Worm (Caenorhabditis elegans) whole organism, L4 larva: ENCODE data around the gene Y24F12A.1.

Experiments
- T26A8.4 ChIP-seq: fragments of 200-800 bp; sonication (Bioruptor generic); IDR thresholded peaks from 2 replicates; pipeline ENCODE4 v1.3.6; 2022; ENCODE audit warnings: missing genetic modification characterization, missing compliant biosample characterization
- Y48G9A.11 ChIP-seq: fragments of 200-800 bp; sonication (Bioruptor generic); IDR thresholded peaks from 2 replicates; pipeline ENCODE4 v1.3.6; 2022; ENCODE audit warnings: missing genetic modification reagents, missing genetic modification characterization, missing compliant biosample characterization
- Y5F2A.4 ChIP-seq: fragments of 200-800 bp; sonication (Bioruptor generic); optimal IDR thresholded peaks from 2 replicates; lab custom pipeline; 2018; ENCODE audit warnings: mild to moderate bottlenecking, missing genetic modification characterization, missing compliant biosample characterization
- aha-1 ChIP-seq: fragments of 150-350 bp; peaks from one replicate; lab custom pipeline; 2014; ENCODE audit warnings: missing biosample characterization, missing genetic modification characterization
- ceh-20 ChIP-seq: fragments of 200-800 bp; sonication (Bioruptor generic); IDR thresholded peaks from 2 replicates; pipeline ENCODE4 v1.3.6; 2022; ENCODE audit warnings: missing genetic modification reagents, missing genetic modification characterization, missing compliant biosample characterization
- daf-16 ChIP-seq, 3 experiments: sonication (generic microtip); optimal IDR thresholded peaks; 2 replicates each; lab custom pipeline; 2016 to 2017; ENCODE audit warnings: missing genetic modification characterization in 3 of 3, missing genetic modification reagents in 3 of 3, mild to moderate bottlenecking in 2 of 3, missing compliant biosample characterization in 2 of 3, missing biosample characterization in 1 of 3, moderate library complexity in 1 of 3
- daf-8 ChIP-seq: fragments of 200-800 bp; sonication (Bioruptor generic); IDR thresholded peaks from 2 replicates; pipeline ENCODE4 v1.3.6; 2022; ENCODE audit warnings: missing genetic modification characterization, missing compliant biosample characterization
- hif-1 ChIP-seq, 2 experiments: sonication (generic microtip); optimal IDR thresholded peaks; 2 replicates each; lab custom pipeline; 2016 to 2017; ENCODE audit warnings: missing compliant biosample characterization in 2 of 2, missing genetic modification characterization in 2 of 2, missing genetic modification reagents in 2 of 2, missing genotype in 2 of 2, mild to moderate bottlenecking in 1 of 2
- hlh-30 ChIP-seq: sonication (generic microtip); optimal IDR thresholded peaks from 2 replicates; lab custom pipeline; 2017; ENCODE audit warnings: antibody characterized with exemption, mild to moderate bottlenecking, missing genetic modification characterization, missing compliant biosample characterization; ENCODE audit not compliant: insufficient read depth
- hmg-1.1 ChIP-seq: fragments of 200-800 bp; sonication (Bioruptor generic); IDR thresholded peaks from 2 replicates; pipeline ENCODE4 v1.3.6; 2022; ENCODE audit warnings: missing genetic modification reagents, missing genetic modification characterization, missing compliant biosample characterization
- lin-13 ChIP-seq: fragments of 150-350 bp; optimal IDR thresholded peaks from 2 replicates; lab custom pipeline; 2014; ENCODE audit warnings: missing biosample characterization, missing genetic modification reagents, missing genetic modification characterization
- lin-38 ChIP-seq: fragments of 200-800 bp; sonication (Bioruptor generic); IDR thresholded peaks from 2 replicates; pipeline ENCODE4 v1.3.6; 2022; ENCODE audit warnings: missing genetic modification reagents, missing genetic modification characterization, missing compliant biosample characterization
- lir-3 ChIP-seq: sonication (generic microtip); optimal IDR thresholded peaks from 2 replicates; lab custom pipeline; 2016; ENCODE audit warnings: mild to moderate bottlenecking, missing genetic modification characterization, missing compliant biosample characterization
- lsy-2 ChIP-seq, 2 experiments: fragments of 150-350 bp in 1 of 2; sonication (generic microtip) in 1 of 2; optimal IDR thresholded peaks; 2 replicates each; lab custom pipeline; 2014 to 2017; ENCODE audit warnings: missing biosample characterization in 2 of 2, missing genetic modification characterization in 2 of 2
- madf-5 ChIP-seq, 2 experiments: fragments of 200-800 bp; sonication (Bioruptor generic); IDR thresholded peaks; 2 replicates each; pipeline ENCODE4 v1.3.6; 2022; ENCODE audit warnings: missing compliant biosample characterization in 2 of 2, missing genetic modification characterization in 2 of 2
- mdt-29 ChIP-seq: fragments of 200-800 bp; sonication (Bioruptor generic); IDR thresholded peaks from 2 replicates; pipeline ENCODE4 v1.3.6; 2022; ENCODE audit warnings: missing genetic modification reagents, missing genetic modification characterization, missing compliant biosample characterization
- mes-2 ChIP-seq: sonication (generic microtip); optimal IDR thresholded peaks from 2 replicates; lab custom pipeline; 2016; ENCODE audit warnings: missing genotype, mild to moderate bottlenecking, missing genetic modification characterization, missing compliant biosample characterization; ENCODE audit not compliant: poor library complexity, severe bottlenecking
- nhr-10 ChIP-seq: fragments of 150-350 bp; optimal IDR thresholded peaks from 2 replicates; lab custom pipeline; 2014; ENCODE audit warnings: missing biosample characterization, missing genetic modification characterization
- nhr-11 ChIP-seq: fragments of 150-350 bp; optimal IDR thresholded peaks from 2 replicates; lab custom pipeline; 2014; ENCODE audit warnings: missing biosample characterization, missing genetic modification characterization
- nhr-42 ChIP-seq: fragments of 200-800 bp; sonication (Bioruptor generic); IDR thresholded peaks from 2 replicates; pipeline ENCODE4 v1.3.6; 2022; ENCODE audit warnings: missing genetic modification characterization, missing compliant biosample characterization
- nhr-6 ChIP-seq: fragments of 150-350 bp; optimal IDR thresholded peaks from 2 replicates; lab custom pipeline; 2014; ENCODE audit warnings: missing biosample characterization, missing genetic modification characterization
- pha-4 ChIP-seq, 2 experiments: fragments of 150-350 bp in 1 of 2; fragments of 200-800 bp in 1 of 2; sonication (Bioruptor generic) in 1 of 2; IDR thresholded peaks in 1 of 2; optimal IDR thresholded peaks in 1 of 2; 2 replicates each; pipeline versions ENCODE4 v1.3.6 to Lab custom; 2014 to 2022; ENCODE audit warnings: missing genetic modification characterization in 2 of 2, missing genetic modification reagents in 2 of 2, missing biosample characterization in 1 of 2, missing compliant biosample characterization in 1 of 2
- sdz-12 ChIP-seq: fragments of 200-800 bp; sonication (Bioruptor generic); optimal IDR thresholded peaks from 2 replicates; lab custom pipeline; 2018; ENCODE audit warnings: mild to moderate bottlenecking, missing genetic modification characterization, missing compliant biosample characterization
- unc-62 ChIP-seq, 3 experiments: fragments of 150-350 bp in 1 of 3; sonication (generic microtip); optimal IDR thresholded peaks in 2 of 3; peaks in 1 of 3; 1 replicate in 1 of 3; 2 replicates in 2 of 3; lab custom pipeline; 2014 to 2017; ENCODE audit warnings: missing biosample characterization in 3 of 3, missing genetic modification characterization in 3 of 3, missing genetic modification reagents in 3 of 3, missing genotype in 1 of 3
- zag-1 ChIP-seq: fragments of 150-350 bp; optimal IDR thresholded peaks from 2 replicates; lab custom pipeline; 2014; ENCODE audit warnings: missing biosample characterization, missing genetic modification characterization
- zip-11 ChIP-seq: fragments of 200-800 bp; sonication (Bioruptor generic); IDR thresholded peaks from 2 replicates; pipeline ENCODE4 v1.3.6; 2022; ENCODE audit warnings: missing genetic modification characterization, missing compliant biosample characterization

The Y24F12A.1 gene

DNA sequence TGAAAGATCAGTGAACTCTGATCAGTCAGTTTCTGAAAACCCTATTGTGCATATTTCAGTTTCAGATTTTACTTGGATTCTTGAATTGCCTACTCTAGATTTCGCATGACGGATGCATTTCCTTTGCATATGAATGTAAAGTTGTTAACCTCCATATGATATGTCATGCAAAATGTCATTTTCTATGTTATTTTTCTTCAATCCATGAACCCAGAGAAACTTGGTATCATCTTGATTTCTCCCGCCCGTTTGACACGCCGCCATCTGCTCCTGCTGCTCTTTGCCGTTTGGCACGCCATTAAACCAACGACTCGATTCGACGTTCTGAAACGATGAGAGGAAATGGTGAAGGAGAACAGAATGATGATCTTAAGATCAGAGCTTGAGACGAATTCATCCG lies 45.3 kb downstream of the Y24F12A.1 start:
- TF ChIP-seq unc-62 (GFP tag; optimal IDR thresholded peaks at IDR 0.05 in 1 of 2; lab: Kevin White, UChicago) (peak in 1 of 2 experiments; percentile 93), unc-62 (tag; optimal IDR thresholded peaks at IDR 0.05; lab: Kevin White, UChicago) (no peak), lin-38 (GFP tag; lab: Robert Waterston, UW) (no peak)

DNA sequence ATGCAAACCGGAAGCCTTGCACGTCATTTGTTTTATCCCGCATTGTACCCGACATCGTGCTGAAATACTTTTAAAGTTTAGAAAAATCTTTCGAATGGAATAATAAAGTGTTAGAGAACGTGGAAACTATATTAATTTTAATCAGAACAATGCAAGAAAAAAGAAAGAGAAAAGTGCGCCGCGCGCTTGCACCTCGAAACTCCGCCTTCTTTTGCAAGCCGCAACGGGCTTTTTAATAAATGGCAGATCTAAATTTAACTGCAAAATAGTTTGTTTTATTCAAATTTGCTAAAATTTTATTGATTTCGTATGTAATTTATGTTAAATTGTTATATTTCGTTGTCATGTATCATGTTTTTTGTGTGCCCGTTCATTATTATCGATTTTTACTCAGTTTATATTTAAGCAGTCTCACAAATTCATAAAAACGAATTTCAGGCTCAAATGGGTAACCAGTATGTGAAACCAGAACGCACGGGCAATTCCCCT lies 47.0 kb downstream of the Y24F12A.1 start, which contains the start of the genes acl-3 and ndub-6:
acl-3 (minus strand) TSS at position 59 of the 489 bp plus-strand sequence.
ndub-6 (plus strand) TSS at position 439 of the 489 bp plus-strand sequence.
- peak; percentile 64 for TF ChIP-seq mes-2
- TF ChIP-seq ceh-20 (GFP tag; lab: Robert Waterston, UW): no peak
- TF ChIP-seq daf-16 (GFP tag; optimal IDR thresholded peaks at IDR 0.05; lab: Kevin White, UChicago): no peak
- TF ChIP-seq daf-16 (tag; optimal IDR thresholded peaks at IDR 0.05; lab: Kevin White, UChicago): peak; percentile 14
- TF ChIP-seq daf-8 (GFP tag; lab: Robert Waterston, UW): no peak

DNA sequence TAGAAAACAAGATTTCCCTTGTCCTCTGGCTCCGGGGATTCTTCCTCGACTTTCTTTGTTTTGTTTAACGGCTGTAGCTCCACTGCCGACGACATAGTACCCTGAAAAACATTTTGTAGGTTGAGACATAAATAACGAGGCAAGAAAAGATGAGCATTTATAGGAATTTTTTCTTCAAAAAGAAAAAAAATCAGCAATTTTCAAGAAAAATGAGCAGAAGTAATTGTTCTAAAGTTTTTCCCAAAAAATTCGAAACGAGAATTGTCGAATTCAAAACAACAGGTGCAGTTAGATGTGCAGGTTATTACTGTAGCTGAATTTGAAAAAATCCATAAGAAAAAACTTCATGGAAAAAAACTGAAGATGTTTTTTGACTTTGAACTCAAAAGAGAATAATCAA lies 50.3 kb downstream of the Y24F12A.1 start, which contains the start of gene ent-1:
ent-1 (minus strand) TSS at position 101 of the 400 bp plus-strand sequence.
- TF ChIP-seq hmg-1.1 (GFP tag; lab: Robert Waterston, UW) (no peak), pha-4 (GFP tag; IDR thresholded peaks at IDR 0.05; lab: Robert Waterston, UW) (no peak), pha-4 (tag; optimal IDR thresholded peaks at IDR 0.05; lab: Kevin White, UChicago) (no peak), aha-1 (tag; lab: Kevin White, UChicago) (peak; percentile 70), nhr-10 (tag; lab: Kevin White, UChicago) (no peak), hif-1 (tag; optimal IDR thresholded peaks at IDR 0.05; lab: Kevin White, UChicago) (no peak), mdt-29 (GFP tag; lab: Robert Waterston, UW) (no peak), lsy-2 (tag; optimal IDR thresholded peaks at IDR 0.05; lab: Kevin White, UChicago) (peak in 1 of 2 experiments; percentile 9), T26A8.4 (no peak), lir-3 (tag; lab: Kevin White, UChicago) (no peak), lin-13 (GFP tag; lab: Kevin White, UChicago) (no peak), hlh-30 (tag; lab: Kevin White, UChicago) (no peak), nhr-42 (GFP tag; lab: Robert Waterston, UW) (no peak), nhr-11 (tag; lab: Kevin White, UChicago) (no peak), madf-5 (GFP tag; IDR thresholded peaks at IDR 0.05; lab: Robert Waterston, UW) (no peak)
- TF ChIP-seq, all 104 proteins: peak for 2

DNA sequence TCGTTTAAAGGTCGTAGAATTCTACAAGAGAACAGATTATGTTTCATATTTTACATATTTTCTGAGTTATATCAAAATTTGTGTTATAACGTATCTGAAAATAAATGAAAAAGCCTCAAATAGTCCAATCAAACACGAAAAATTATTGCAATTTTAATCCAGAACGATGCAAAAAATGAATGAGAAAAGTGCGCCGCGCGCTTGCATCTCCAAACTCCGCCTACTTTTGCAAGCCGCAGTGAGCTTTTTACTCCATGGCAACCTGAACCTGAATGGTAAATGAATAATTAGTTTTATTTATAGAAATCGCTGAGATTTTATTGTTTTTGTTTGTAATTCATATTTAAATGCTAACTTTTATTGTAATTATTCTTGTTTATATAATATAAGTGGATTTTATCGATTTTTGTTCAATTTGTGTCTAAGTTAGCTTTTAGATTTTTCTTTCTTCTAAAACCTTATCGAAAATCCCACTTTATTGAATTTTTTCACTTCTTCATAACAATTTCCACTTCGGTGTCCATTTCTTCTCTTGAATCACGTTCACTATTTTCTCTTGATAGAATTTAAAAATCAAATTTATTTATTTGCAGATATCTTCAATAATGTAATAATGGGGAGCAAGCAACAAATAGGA lies 51.2 kb downstream of the Y24F12A.1 start, which contains the start of gene ZK809.5:
ZK809.5 (plus strand) TSS at position 587 of the 637 bp plus-strand sequence.
- peak; percentile 54 for TF ChIP-seq mes-2
- no peak for TF ChIP-seq zip-11
- peak in 1 of 2 experiments; percentile 20 for TF ChIP-seq lsy-2 (tag; optimal IDR thresholded peaks at IDR 0.05; lab: Kevin White, UChicago)
- no peak for TF ChIP-seq nhr-6 (tag; lab: Kevin White, UChicago)
- no peak for TF ChIP-seq T26A8.4
- no peak for TF ChIP-seq nhr-42 (GFP tag; lab: Robert Waterston, UW)
- no peak for TF ChIP-seq Y5F2A.4
- peak; percentile 46 for TF ChIP-seq aha-1 (tag; lab: Kevin White, UChicago)
- no peak for TF ChIP-seq Y48G9A.11 (GFP tag; lab: Robert Waterston, UW)
- no peak for TF ChIP-seq sdz-12 (GFP tag; lab: Kevin White, UChicago)
- no peak for TF ChIP-seq zag-1
